Fruit fly (Drosophila melanogaster): Measurements from ENCODE around the gene oxt.

DNA sequence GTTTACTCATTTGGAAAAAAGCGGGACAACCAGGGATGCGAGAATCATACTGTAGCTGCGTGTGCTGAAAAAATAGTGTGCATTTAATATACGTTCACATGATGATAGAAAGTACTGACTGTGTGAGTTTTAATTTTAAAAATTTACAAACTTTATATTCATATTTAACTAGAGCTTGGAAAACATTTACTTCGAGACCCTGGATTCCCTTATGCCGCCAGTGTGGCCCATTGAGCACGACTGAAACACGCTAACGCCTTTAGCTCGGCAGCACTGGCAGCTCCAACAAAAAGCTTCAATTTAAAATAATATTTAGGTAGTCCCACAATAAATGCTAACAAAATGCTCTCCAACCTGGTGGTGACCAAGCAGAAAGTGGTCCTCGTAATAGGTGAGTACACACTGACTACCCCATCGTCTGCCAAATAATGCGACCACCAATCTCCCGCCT lies 5.0 kb downstream of the oxt start, which contains the start of the genes CG1275 and Elp5:
- TF ChIP-seq CG8159 (tag; optimal IDR thresholded peaks at IDR 0.05) (peak; percentile 97), EcR (GFP tag; optimal IDR thresholded peaks at IDR 0.05) (peak; percentile 93), Ets98B (GFP tag; IDR thresholded peaks at IDR 0.05) (peak; percentile 100), CG13204 (GFP tag; optimal IDR thresholded peaks at IDR 0.05) (peak; percentile 95), CG4496 (GFP tag; IDR thresholded peaks at IDR 0.05) (peak; percentile 100), Pif1A (GFP tag; optimal IDR thresholded peaks at IDR 0.05) (peak; percentile 99), CG9948 (tag; optimal IDR thresholded peaks at IDR 0.05) (peak; percentile 99), fd96Ca (GFP tag; IDR thresholded peaks at IDR 0.05) (peak; percentile 100)
